Worm (Caenorhabditis elegans): ENCODE data around the gene ipla-3.

ipla-3 gene

ce11 chrV:20685383-20685782 is 43.7 kb downstream of the ipla-3 start, which contains the start of gene klf-2:
Gene klf-2 (plus strand): TSS chrV:20685683.
- no peak for TF ChIP-seq mep-1 (tag; optimal IDR thresholded peaks at IDR 0.05)

ce11 chrV:20682309-20682708 is 46.8 kb downstream of the ipla-3 start:
- TF ChIP-seq unc-62 (GFP tag; optimal IDR thresholded peaks at IDR 0.05 in 1 of 2) (peak in 1 of 2 experiments; percentile 98), unc-62 (tag; optimal IDR thresholded peaks at IDR 0.05) (no peak), lin-39 (tag; optimal IDR thresholded peaks at IDR 0.05) (no peak)

- 0 out of 2 replicates have a peak, but pooled peaks have one; percentile 32 for TF ChIP-seq Y48G9A.11 (GFP tag; IDR thresholded peaks at IDR 0.05)
- TF ChIP-seq mxl-3 (GFP tag; optimal IDR thresholded peaks at IDR 0.05) = no peak
- TF ChIP-seq set-16 (GFP tag; IDR thresholded peaks at IDR 0.05) = peak; percentile 63
These were observed 47.2 kb downstream of the ipla-3 start for ce11 chrV:20681824-20682223.

ce11 chrV:20681120-20681519 is 48.0 kb downstream of the ipla-3 start, which contains the start of gene srsx-35:
Gene srsx-35 (plus strand): TSS chrV:20681420.
- TF ChIP-seq F44E2.7 (GFP tag; IDR thresholded peaks at IDR 0.05) (no peak), unc-62 (GFP tag; optimal IDR thresholded peaks at IDR 0.05 in 1 of 2) (peak in 1 of 2 experiments; percentile 10), unc-62 (tag; optimal IDR thresholded peaks at IDR 0.05) (no peak), unc-39 (tag; optimal IDR thresholded peaks at IDR 0.05) (no peak), aha-1 (tag) (peak; percentile 36)

DNA sequence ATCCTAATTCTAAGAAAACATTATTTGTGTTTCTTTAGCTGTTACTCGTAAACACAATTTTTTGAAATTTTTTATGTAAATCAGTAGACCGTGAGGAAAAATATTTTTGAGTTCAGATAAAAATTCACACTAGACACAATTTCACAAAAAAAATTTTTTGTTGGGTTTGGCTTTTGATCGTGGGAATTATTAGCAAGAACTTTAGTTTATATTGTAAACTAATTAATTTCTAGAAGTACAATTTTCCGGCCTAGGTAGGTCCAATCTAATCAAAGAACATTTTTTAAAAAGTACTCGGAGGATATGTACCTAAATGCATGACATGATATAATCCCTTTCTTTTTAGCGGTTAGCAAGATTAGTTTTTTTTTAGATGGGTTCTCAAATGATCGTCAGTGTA is 48.9 kb downstream of the ipla-3 start:
- no peak for TF ChIP-seq madf-9 (GFP tag; conservative IDR thresholded peaks at IDR 0.05)
- TF ChIP-seq attf-4 (tag; optimal IDR thresholded peaks at IDR 0.05) = no peak
- no peak for TF ChIP-seq ctbp-1 (GFP tag; IDR thresholded peaks at IDR 0.05)
- no peak for TF ChIP-seq lsy-2 (tag; optimal IDR thresholded peaks at IDR 0.05)
- no peak for TF ChIP-seq lin-29 (GFP tag; IDR thresholded peaks at IDR 0.05)
- no peak for TF ChIP-seq unc-39 (tag; optimal IDR thresholded peaks at IDR 0.05)
- no peak for TF ChIP-seq T20F7.1 (GFP tag; optimal IDR thresholded peaks at IDR 0.05)
- TF ChIP-seq unc-62 (GFP tag; optimal IDR thresholded peaks at IDR 0.05 in 1 of 2) = peak in 1 of 2 experiments; percentile 92
- TF ChIP-seq unc-62 (tag; optimal IDR thresholded peaks at IDR 0.05) = no peak

ce11 chrV:20670625-20671024 is 58.4 kb downstream of the ipla-3 start:
- TF ChIP-seq madf-9 (GFP tag; conservative IDR thresholded peaks at IDR 0.05) (0 out of 2 replicates have a peak, but pooled peaks have one; percentile 9), aly-2 (tag; optimal IDR thresholded peaks at IDR 0.05) (no peak), set-16 (GFP tag; IDR thresholded peaks at IDR 0.05) (peak; percentile 29; the same call in 1 of the 2 replicates), daf-19 (GFP tag; conservative IDR thresholded peaks at IDR 0.05) (no peak), hmg-1.1 (GFP tag; IDR thresholded peaks at IDR 0.05) (no peak), lim-7 (GFP tag; IDR thresholded peaks at IDR 0.05) (peak; percentile 36; the same call in 1 of the 2 replicates), nhr-237 (tag; optimal IDR thresholded peaks at IDR 0.05) (no peak), mdl-1 (tag; optimal IDR thresholded peaks at IDR 0.05) (no peak)
